Fruit fly (Drosophila melanogaster) whole organism, wandering third instar larva: Measurements from ENCODE around the gene snsl.

Experiments used
- Abd-B ChIP-seq: fragments of >200 bp; optimal IDR thresholded peaks from 2 replicates; lab custom pipeline; 2017; ENCODE audit warnings: missing biosample characterization, missing genetic modification characterization
- CG9705 ChIP-seq: fragments of 200-800 bp; sonication (Bioruptor generic); optimal IDR thresholded peaks from 2 replicates; lab custom pipeline; 2018; ENCODE audit warnings: missing biosample characterization, mild to moderate bottlenecking, missing genetic modification characterization
- CrebA ChIP-seq: fragments of 200-800 bp; sonication (Bioruptor generic); optimal IDR thresholded peaks from 2 replicates; lab custom pipeline; 2016; ENCODE audit warnings: missing biosample characterization, mild to moderate bottlenecking, missing genetic modification characterization, borderline replicate concordance
- Dfd ChIP-seq: fragments of >200 bp; optimal IDR thresholded peaks from 2 replicates; lab custom pipeline; 2017; ENCODE audit warnings: missing biosample characterization, missing genetic modification characterization
- Dif ChIP-seq: fragments of 200-275, 200-300 bp; sonication (Bioruptor generic); optimal IDR thresholded peaks from 2 replicates; lab custom pipeline; 2018; ENCODE audit warnings: missing biosample characterization, missing genetic modification characterization; ENCODE audit not compliant: partially characterized antibody
- GATAd ChIP-seq: sonication (Bioruptor generic); optimal IDR thresholded peaks from 2 replicates; lab custom pipeline; 2016; ENCODE audit warnings: missing biosample characterization, missing genetic modification characterization
- HLH106 ChIP-seq: fragments of 200-800 bp; optimal IDR thresholded peaks from 3 replicates; lab custom pipeline; 2019; ENCODE audit warnings: missing biosample characterization, mild to moderate bottlenecking, missing genetic modification characterization, moderate library complexity
- Hnf4 ChIP-seq: fragments of 200-800 bp; sonication (Bioruptor generic); optimal IDR thresholded peaks from 2 replicates; lab custom pipeline; 2016; ENCODE audit warnings: missing biosample characterization, mild to moderate bottlenecking, missing genetic modification characterization
- Hr78 ChIP-seq: fragments of >200 bp; optimal IDR thresholded peaks from 2 replicates; lab custom pipeline; 2017; ENCODE audit warnings: missing biosample characterization, missing genetic modification characterization
- Hr83 ChIP-seq: fragments of 200-300 bp; sonication (Bioruptor generic); optimal IDR thresholded peaks from 2 replicates; lab custom pipeline; 2016; ENCODE audit warnings: missing biosample characterization, mild to moderate bottlenecking, missing genetic modification characterization, moderate library complexity; ENCODE audit not compliant: poor library complexity, severe bottlenecking
- Jra ChIP-seq: sonication (Bioruptor generic); optimal IDR thresholded peaks from 2 replicates; lab custom pipeline; 2016; ENCODE audit warnings: missing biosample characterization, missing genetic modification characterization
- Mio ChIP-seq: sonication (Bioruptor generic); optimal IDR thresholded peaks from 2 replicates; lab custom pipeline; 2016; ENCODE audit warnings: missing biosample characterization, missing genetic modification characterization
- Myc ChIP-seq: fragments of >200 bp; optimal IDR thresholded peaks from 2 replicates; lab custom pipeline; 2017
- OdsH ChIP-seq: fragments of 200-800 bp; sonication (Bioruptor generic); optimal IDR thresholded peaks from 2 replicates; lab custom pipeline; 2016; ENCODE audit warnings: missing biosample characterization, mild to moderate bottlenecking, missing genetic modification characterization
- Rel ChIP-seq, 2 experiments: fragments of 200-800 bp; sonication (Bioruptor generic) in 1 of 2; optimal IDR thresholded peaks; 2 replicates in 1 of 2; 3 replicates in 1 of 2; lab custom pipeline; 2016 to 2019; ENCODE audit warnings: mild to moderate bottlenecking in 2 of 2, missing biosample characterization in 2 of 2, missing genetic modification characterization in 2 of 2, moderate library complexity in 1 of 2
- Sp1 ChIP-seq: fragments of 200-800 bp; sonication (Bioruptor generic); optimal IDR thresholded peaks from 3 replicates; lab custom pipeline; 2019; ENCODE audit warnings: missing biosample characterization, mild to moderate bottlenecking, missing genetic modification characterization, moderate library complexity
- Vsx2 ChIP-seq: fragments of 200-300, 225-300 bp; sonication (Bioruptor generic); optimal IDR thresholded peaks from 2 replicates; lab custom pipeline; 2018; ENCODE audit warnings: missing biosample characterization, missing genetic modification characterization; ENCODE audit not compliant: partially characterized antibody
- br ChIP-seq: fragments of 200-800 bp; sonication (Bioruptor generic); optimal IDR thresholded peaks from 2 replicates; lab custom pipeline; 2016; ENCODE audit warnings: missing biosample characterization, missing genetic modification characterization
- brk ChIP-seq: fragments of 200-800 bp; sonication (Bioruptor generic); optimal IDR thresholded peaks from 2 replicates; lab custom pipeline; 2016; ENCODE audit warnings: missing biosample characterization, mild to moderate bottlenecking, missing genetic modification characterization
- dl ChIP-seq, 2 experiments: fragments of 175-275, 200-275 bp in 1 of 2; fragments of 200-275 bp in 1 of 2; sonication (Bioruptor generic); optimal IDR thresholded peaks; lab custom pipeline; 2018; ENCODE audit warnings: mild to moderate bottlenecking in 2 of 2, missing biosample characterization in 2 of 2, missing genetic modification characterization in 2 of 2, moderate library complexity in 2 of 2; ENCODE audit not compliant: partially characterized antibody in 2 of 2, insufficient read depth in 1 of 2
- dmrt93B ChIP-seq: fragments of 200-800 bp; sonication (Bioruptor generic); optimal IDR thresholded peaks from 2 replicates; lab custom pipeline; 2018; ENCODE audit warnings: missing biosample characterization, mild to moderate bottlenecking, missing genetic modification characterization
- dsf ChIP-seq: sonication (Bioruptor generic); optimal IDR thresholded peaks from 2 replicates; lab custom pipeline; 2016; ENCODE audit warnings: missing biosample characterization, missing genetic modification characterization, borderline replicate concordance
- ey ChIP-seq: fragments of 200-800 bp; sonication (Bioruptor generic); optimal IDR thresholded peaks from 2 replicates; lab custom pipeline; 2016; ENCODE audit warnings: missing biosample characterization, missing genetic modification characterization
- foxo ChIP-seq, 2 experiments: fragments of 200-800 bp; sonication (Bioruptor generic); optimal IDR thresholded peaks; 2 replicates in 1 of 2; 3 replicates in 1 of 2; lab custom pipeline; 2016 to 2017; ENCODE audit warnings: missing biosample characterization in 2 of 2, missing genetic modification characterization in 2 of 2
- fru ChIP-seq: fragments of 200-800 bp; sonication (Bioruptor generic); optimal IDR thresholded peaks from 3 replicates; lab custom pipeline; 2016; ENCODE audit warnings: missing biosample characterization, mild to moderate bottlenecking, missing genetic modification characterization
- h ChIP-seq: fragments of 200-800 bp; sonication (Bioruptor generic); optimal IDR thresholded peaks from 3 replicates; lab custom pipeline; 2016; ENCODE audit warnings: missing biosample characterization, mild to moderate bottlenecking, missing genetic modification characterization
- jim ChIP-seq: fragments of 175-275, 200-325 bp; sonication (Bioruptor generic); optimal IDR thresholded peaks from 2 replicates; lab custom pipeline; 2016; ENCODE audit warnings: missing biosample characterization, mild to moderate bottlenecking, missing genetic modification characterization
- lola ChIP-seq: fragments of >200 bp; optimal IDR thresholded peaks from 2 replicates; lab custom pipeline; 2017; ENCODE audit warnings: missing biosample characterization, missing genetic modification characterization
- psq ChIP-seq: fragments of 200-800 bp; sonication (Bioruptor generic); optimal IDR thresholded peaks from 3 replicates; lab custom pipeline; 2017; ENCODE audit warnings: missing biosample characterization, mild to moderate bottlenecking, missing genetic modification characterization, moderate library complexity
- rgr ChIP-seq: fragments of 200-800 bp; sonication (Bioruptor generic); optimal IDR thresholded peaks from 3 replicates; lab custom pipeline; 2016; ENCODE audit warnings: missing biosample characterization, mild to moderate bottlenecking, missing genetic modification characterization
- sv ChIP-seq: fragments of 200-800 bp; sonication (Bioruptor generic); optimal IDR thresholded peaks from 3 replicates; lab custom pipeline; 2016; ENCODE audit warnings: missing biosample characterization, missing genetic modification characterization
- tai ChIP-seq: sonication (Bioruptor generic); optimal IDR thresholded peaks from 2 replicates; lab custom pipeline; 2016; ENCODE audit warnings: missing biosample characterization, missing genetic modification characterization
- woc ChIP-seq: sonication (Bioruptor generic); optimal IDR thresholded peaks from 2 replicates; lab custom pipeline; 2016; ENCODE audit warnings: missing biosample characterization, mild to moderate bottlenecking, missing genetic modification characterization

The snsl gene

DNA sequence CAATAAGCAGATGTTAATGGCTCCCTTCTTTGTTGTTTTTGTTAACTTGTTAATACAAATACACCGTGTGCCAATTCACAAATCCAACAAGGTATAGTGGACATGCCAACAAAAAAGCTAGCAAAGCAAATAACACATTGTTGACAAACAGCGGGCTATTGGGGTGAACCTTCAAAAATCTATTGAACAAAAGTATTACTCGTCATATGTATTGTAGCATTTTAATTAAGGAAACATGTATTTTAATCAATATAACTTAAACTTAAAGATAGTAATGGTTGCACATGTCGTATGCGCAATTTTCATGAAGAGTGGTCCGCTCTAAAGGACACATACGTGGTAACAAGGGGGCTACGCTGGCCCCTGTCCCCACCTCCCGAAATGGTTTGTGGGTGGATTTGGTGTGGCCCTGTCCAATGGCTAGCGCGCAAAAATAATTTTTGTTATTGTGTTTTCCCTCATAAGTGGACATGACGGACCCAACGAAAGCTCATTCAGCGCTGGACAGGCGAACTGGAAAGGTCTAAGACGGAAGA lies 35.8 kb upstream of the snsl start, which contains the start of gene synr:
Gene synr, plus strand, starts transcription at position 486 of the 536 bp plus-strand sequence.
- TF ChIP-seq CG9705 = no peak
- TF ChIP-seq psq = no peak
- no peak for TF ChIP-seq dl (GFP tag; optimal IDR thresholded peaks at IDR 0.05; lab: Kevin White, UChicago; ENCODE audit: insufficient read depth in 1 of 2, partially characterized antibody in 2 of 2)
- TF ChIP-seq Jra (GFP tag; lab: Kevin White, UChicago) = no peak
- no peak for TF ChIP-seq lola (GFP tag; lab: Kevin White, UChicago)
- no peak for TF ChIP-seq sv
- TF ChIP-seq Myc (lab: Kevin White, UChicago) = no peak
- no peak for TF ChIP-seq ey (GFP tag; lab: Kevin White, UChicago)
- no peak for TF ChIP-seq GATAd (GFP tag; lab: Kevin White, UChicago)
- TF ChIP-seq Dif (GFP tag; lab: Kevin White, UChicago) = no peak
- TF ChIP-seq Mio (GFP tag; lab: Kevin White, UChicago) = no peak
- TF ChIP-seq h (GFP tag; lab: Kevin White, UChicago) = no peak
- TF ChIP-seq Dfd = no peak

DNA sequence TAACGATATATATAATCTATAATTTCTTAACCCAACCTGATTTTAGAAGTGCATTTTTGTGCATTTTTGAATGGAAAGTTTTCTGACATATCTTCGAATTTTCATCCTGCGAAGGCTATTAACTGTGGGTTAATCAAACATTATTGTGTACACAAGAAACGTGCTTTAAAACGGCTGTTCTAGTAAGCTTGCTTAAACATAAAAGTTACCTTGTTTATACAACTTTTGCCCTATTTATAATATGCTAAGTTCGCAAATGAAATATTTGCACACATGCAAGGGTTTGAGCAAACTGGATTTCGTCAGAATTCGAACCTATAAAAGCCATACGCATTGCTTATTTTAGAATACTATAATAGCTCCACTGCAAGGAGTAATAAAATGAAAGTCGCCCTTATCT lies 30.5 kb upstream of the snsl start, which contains the start of gene Sgs1:
Gene Sgs1, plus strand, starts transcription at position 350 of the 400 bp plus-strand sequence.
- TF ChIP-seq OdsH (GFP tag; lab: Kevin White, UChicago) (peak; percentile 48), br (GFP tag; lab: Kevin White, UChicago) (no peak), psq (peak; percentile 15), jim (GFP tag; lab: Kevin White, UChicago) (peak; percentile 5), Mio (GFP tag; lab: Kevin White, UChicago) (no peak), Jra (GFP tag; lab: Kevin White, UChicago) (no peak), dl (GFP tag; optimal IDR thresholded peaks at IDR 0.05; lab: Kevin White, UChicago; ENCODE audit: insufficient read depth in 1 of 2, partially characterized antibody in 2 of 2) (no peak), Abd-B (GFP tag; lab: Kevin White, UChicago) (no peak), dmrt93B (GFP tag; lab: Kevin White, UChicago) (no peak), woc (GFP tag; lab: Kevin White, UChicago) (no peak), brk (GFP tag; lab: Kevin White, UChicago) (peak; percentile 70), Hr83 (peak; percentile 95), ey (GFP tag; lab: Kevin White, UChicago) (no peak), GATAd (GFP tag; lab: Kevin White, UChicago) (no peak), foxo (GFP tag; optimal IDR thresholded peaks at IDR 0.05; lab: Kevin White, UChicago) (peak in 1 of 2 experiments; percentile 8), tai (GFP tag; lab: Kevin White, UChicago) (no peak), Hr78 (GFP tag; lab: Kevin White, UChicago) (no peak), Vsx2 (GFP tag; lab: Kevin White, UChicago) (no peak), Rel (GFP tag; optimal IDR thresholded peaks at IDR 0.05; lab: Kevin White, UChicago) (no peak), Rel (tag; optimal IDR thresholded peaks at IDR 0.05; lab: Kevin White, UChicago) (no peak), Sp1 (GFP tag; lab: Kevin White, UChicago) (peak; percentile 22), CrebA (GFP tag; lab: Kevin White, UChicago) (peak; percentile 2), h (GFP tag; lab: Kevin White, UChicago) (peak; percentile 80), rgr (GFP tag; lab: Kevin White, UChicago) (peak; percentile 65), dsf (GFP tag; lab: Kevin White, UChicago) (no peak), Dfd (no peak), HLH106 (tag; lab: Kevin White, UChicago) (no peak), Hnf4 (GFP tag; lab: Kevin White, UChicago) (peak; percentile 28), fru (GFP tag; lab: Kevin White, UChicago) (peak; percentile 57)

DNA sequence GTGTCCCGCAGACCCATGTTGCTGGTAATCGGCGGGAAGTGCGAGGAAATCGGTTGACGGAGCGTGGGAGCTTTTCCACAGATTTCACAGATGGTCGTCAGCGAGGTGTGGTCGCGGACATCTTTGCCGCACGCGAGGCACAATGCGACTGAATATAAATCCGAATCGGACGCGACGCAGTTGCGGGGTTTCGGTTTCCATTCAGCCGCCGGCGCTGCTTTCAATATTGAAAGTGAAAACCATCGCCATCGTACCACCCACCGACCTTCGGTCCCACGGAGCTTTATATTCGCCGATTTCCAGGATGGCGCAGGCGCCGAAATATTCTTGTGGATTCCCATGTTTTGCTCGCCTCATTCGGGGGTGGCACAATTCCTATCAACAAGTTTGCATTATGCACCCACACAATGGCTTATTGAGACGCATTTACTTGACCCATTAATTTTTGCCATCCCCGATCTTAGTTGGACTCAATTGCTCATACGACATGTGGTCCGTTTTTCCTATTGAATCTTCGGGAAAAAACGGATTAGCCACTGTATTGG lies 29.8 kb upstream of the snsl start, which contains the start of gene hoe2:
Gene hoe2, minus strand, starts transcription at position 126 of the 545 bp plus-strand sequence.
- TF ChIP-seq Dif (GFP tag; lab: Kevin White, UChicago) (no peak), br (GFP tag; lab: Kevin White, UChicago) (no peak), Hr78 (GFP tag; lab: Kevin White, UChicago) (no peak), dmrt93B (GFP tag; lab: Kevin White, UChicago) (no peak), Vsx2 (GFP tag; lab: Kevin White, UChicago) (no peak)
